Fruit fly (Drosophila melanogaster): Measurements from ENCODE around the gene CG45263.

DNA sequence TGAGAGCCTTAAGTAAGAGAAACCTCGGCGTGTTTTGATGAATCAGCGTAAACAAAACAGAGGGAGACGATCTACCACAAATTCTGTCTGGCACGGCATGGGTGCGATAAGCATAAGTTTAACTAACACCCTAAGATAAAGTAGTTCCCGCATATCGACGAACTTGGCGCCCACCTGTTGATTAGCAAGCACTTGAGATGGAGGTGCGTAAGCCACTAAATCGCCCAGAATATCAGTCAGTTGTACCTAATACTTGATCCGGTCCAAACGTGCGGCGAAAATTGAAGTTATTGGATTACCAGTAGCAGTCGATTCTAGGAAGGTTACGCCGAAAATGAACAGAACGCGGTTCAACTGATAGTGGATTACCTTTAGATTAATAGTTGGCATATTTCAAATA, 44.1 kb upstream of the CG45263 start, which contains the start of gene CG31454:
- no peak for TF ChIP-seq Crg-1 (GFP tag; optimal IDR thresholded peaks at IDR 0.05)
- no peak for TF ChIP-seq tj (GFP tag; optimal IDR thresholded peaks at IDR 0.05)
- TF ChIP-seq ovo (GFP tag; optimal IDR thresholded peaks at IDR 0.05), result no peak
- TF ChIP-seq CG12768 (GFP tag; optimal IDR thresholded peaks at IDR 0.05), result no peak
- no peak for TF ChIP-seq kay (GFP tag; ENCODE audit: borderline replicate concordance)
- no peak for TF ChIP-seq cic (GFP tag; optimal IDR thresholded peaks at IDR 0.05)
- no peak for TF ChIP-seq CG33017 (tag; optimal IDR thresholded peaks at IDR 0.05)
- no peak for TF ChIP-seq bab1 (GFP tag; optimal IDR thresholded peaks at IDR 0.05)
- TF ChIP-seq Mnt (GFP tag; optimal IDR thresholded peaks at IDR 0.05), result no peak
- no peak for TF ChIP-seq CG7045 (GFP tag; optimal IDR thresholded peaks at IDR 0.05)
- no peak for TF ChIP-seq toe (GFP tag; optimal IDR thresholded peaks at IDR 0.05)
- no peak for TF ChIP-seq CG11617 (GFP tag; optimal IDR thresholded peaks at IDR 0.05)
- no peak for TF ChIP-seq CG1620 (GFP tag; optimal IDR thresholded peaks at IDR 0.05)
